Fruit fly (Drosophila melanogaster) whole organism, pupa: ENCODE data around the gene CG14780.

Experiments
- CG10348 ChIP-seq: fragments of 200-800 bp; sonication (Bioruptor generic); IDR thresholded peaks from 2 replicates; pipeline ENCODE4 v1.3.6; 2022; ENCODE audit warnings: missing biosample characterization, missing genetic modification characterization
- CG12605 ChIP-seq: fragments of 200-800 bp; sonication (Bioruptor generic); IDR thresholded peaks from 2 replicates; pipeline ENCODE4 v1.3.6; 2022; ENCODE audit warnings: missing biosample characterization, missing genetic modification characterization
- CG13204 ChIP-seq: fragments of 200-800 bp; sonication (Bioruptor generic); optimal IDR thresholded peaks from 2 replicates; lab custom pipeline; 2018; ENCODE audit warnings: missing biosample characterization, mild to moderate bottlenecking, missing genetic modification characterization, moderate library complexity
- CG14655 ChIP-seq: fragments of 200-800 bp; sonication (Bioruptor generic); optimal IDR thresholded peaks from 3 replicates; lab custom pipeline; 2017; ENCODE audit warnings: mild to moderate bottlenecking, missing biosample characterization, missing genetic modification reagents, missing genetic modification characterization
- CG15710 ChIP-seq: fragments of 200-800 bp; sonication (Bioruptor generic); optimal IDR thresholded peaks from 2 replicates; lab custom pipeline; 2018; ENCODE audit warnings: missing biosample characterization, mild to moderate bottlenecking, missing genetic modification characterization, moderate library complexity
- CG17806 ChIP-seq: fragments of 200-800 bp; sonication (Bioruptor generic); optimal IDR thresholded peaks from 2 replicates; lab custom pipeline; 2018; ENCODE audit warnings: missing biosample characterization, mild to moderate bottlenecking, missing genetic modification characterization, moderate library complexity
- CG32121 ChIP-seq: fragments of 200-800 bp; sonication (Bioruptor generic); IDR thresholded peaks from 2 replicates; pipeline ENCODE4 v1.3.6; 2022; ENCODE audit warnings: missing biosample characterization, missing genetic modification characterization
- CG34367 ChIP-seq: fragments of 200-800 bp; sonication (Bioruptor generic); optimal IDR thresholded peaks from 2 replicates; lab custom pipeline; 2018; ENCODE audit warnings: missing biosample characterization, mild to moderate bottlenecking, missing genetic modification characterization
- CG4496 ChIP-seq: fragments of 200-800 bp; sonication (Bioruptor generic); IDR thresholded peaks from 3 replicates; pipeline ENCODE4 v1.3.6; 2022; ENCODE audit warnings: missing biosample characterization, missing genetic modification characterization
- CG8159 ChIP-seq: fragments of 200-800 bp; sonication (Bioruptor generic); optimal IDR thresholded peaks from 3 replicates; lab custom pipeline; 2018; ENCODE audit warnings: missing biosample characterization, mild to moderate bottlenecking, missing genetic modification characterization, moderate library complexity
- CG8301 ChIP-seq: fragments of 200-800 bp; sonication (Bioruptor generic); optimal IDR thresholded peaks from 2 replicates; lab custom pipeline; 2018; ENCODE audit warnings: missing biosample characterization, mild to moderate bottlenecking, missing genetic modification characterization
- CG9948 ChIP-seq: fragments of 200-800 bp; sonication (Bioruptor generic); optimal IDR thresholded peaks from 2 replicates; lab custom pipeline; 2018; ENCODE audit warnings: missing biosample characterization, mild to moderate bottlenecking, missing genetic modification characterization, moderate library complexity
- D1 ChIP-seq: fragments of 200-800 bp; sonication (Bioruptor generic); optimal IDR thresholded peaks from 2 replicates; lab custom pipeline; 2018; ENCODE audit warnings: missing biosample characterization, mild to moderate bottlenecking, missing genetic modification characterization, moderate library complexity
- EcR ChIP-seq: fragments of 200-800 bp; sonication (Bioruptor generic); optimal IDR thresholded peaks from 3 replicates; lab custom pipeline; 2019; ENCODE audit warnings: missing biosample characterization, missing genetic modification characterization, mild to moderate bottlenecking, moderate library complexity, missing genetic modification reagents
- Ets98B ChIP-seq: fragments of 200-800 bp; sonication (Bioruptor generic); IDR thresholded peaks from 2 replicates; pipeline ENCODE4 v1.3.6; 2022; ENCODE audit warnings: missing biosample characterization, missing genetic modification characterization
- Pif1A ChIP-seq: fragments of 200-800 bp; sonication (Bioruptor generic); optimal IDR thresholded peaks from 3 replicates; lab custom pipeline; 2016; ENCODE audit warnings: missing biosample characterization, missing genetic modification characterization
- Pif1B ChIP-seq: fragments of 200-800 bp; sonication (Bioruptor generic); optimal IDR thresholded peaks from 3 replicates; lab custom pipeline; 2016; ENCODE audit warnings: missing biosample characterization, missing genetic modification characterization
- Snoo ChIP-seq: fragments of 200-800 bp; sonication (Bioruptor generic); optimal IDR thresholded peaks from 3 replicates; lab custom pipeline; 2017; ENCODE audit warnings: missing biosample characterization, mild to moderate bottlenecking, missing genetic modification characterization, inconsistent platforms
- fd96Ca ChIP-seq: fragments of 200-800 bp; sonication (Bioruptor generic); IDR thresholded peaks from 3 replicates; pipeline ENCODE4 v1.3.6; 2022; ENCODE audit warnings: missing biosample characterization, missing genetic modification characterization
- gl ChIP-seq: fragments of 200-800 bp; sonication (Bioruptor generic); optimal IDR thresholded peaks from 2 replicates; lab custom pipeline; 2018; ENCODE audit warnings: missing biosample characterization, mild to moderate bottlenecking, missing genetic modification characterization
- rn ChIP-seq: fragments of 200-800 bp; sonication (Bioruptor generic); IDR thresholded peaks from 2 replicates; pipeline ENCODE4 v1.3.6; 2022; ENCODE audit warnings: missing biosample characterization, missing genetic modification characterization

The CG14780 gene

dm6 chrX:1476436-1476835, 4.1 kb downstream of the CG14780 start:
- TF ChIP-seq CG12605 (GFP tag; lab: Robert Waterston, UW) (peak; percentile 56; the same call in 1 of the 2 replicates), CG13204 (GFP tag; lab: Kevin White, UChicago) (no peak)

- TF ChIP-seq CG15710 (tag; lab: Kevin White, UChicago) (no peak), Snoo (tag; lab: Kevin White, UChicago) (no peak), CG8301 (tag; lab: Kevin White, UChicago) (no peak), Ets98B (GFP tag; lab: Robert Waterston, UW) (peak; percentile 21), CG13204 (GFP tag; lab: Kevin White, UChicago) (no peak), CG4496 (GFP tag; lab: Robert Waterston, UW) (0 out of 3 replicates have a peak, but pooled peaks have one; percentile 37)
- TF ChIP-seq, all 21 proteins: peak for 2
Observed at dm6 chrX:1476848-1477247, 4.5 kb downstream of the CG14780 start, which contains the start of the genes Rab27 and mei-38. Gene Rab27, minus strand, starts transcription at chrX:1476974. Gene mei-38, plus strand, starts transcription at chrX:1477063.

dm6 chrX:1478276-1479122, 6.2 kb downstream of the CG14780 start, which contains the start of gene rush:
Gene rush, plus strand, starts transcription at chrX:1478552.
- TF ChIP-seq Ets98B (GFP tag; lab: Robert Waterston, UW) (no peak; the same call in 1 of the 2 replicates), gl (tag; lab: Kevin White, UChicago) (no peak), CG4496 (GFP tag; lab: Robert Waterston, UW) (peak; percentile 60), Pif1B (GFP tag; lab: Kevin White, UChicago) (no peak), CG32121 (GFP tag; lab: Robert Waterston, UW) (no peak; the same call in 1 of the 2 replicates), EcR (GFP tag; lab: Kevin White, UChicago) (no peak), Pif1A (GFP tag; lab: Kevin White, UChicago) (no peak), CG17806 (tag; lab: Kevin White, UChicago) (no peak), CG13204 (GFP tag; lab: Kevin White, UChicago) (no peak), fd96Ca (GFP tag; lab: Robert Waterston, UW) (peak; percentile 28; the same call in 1 of the 3 replicates), CG8301 (tag; lab: Kevin White, UChicago) (no peak), D1 (tag; lab: Kevin White, UChicago) (no peak), CG12605 (GFP tag; lab: Robert Waterston, UW) (no peak), CG15710 (tag; lab: Kevin White, UChicago) (no peak), CG10348 (GFP tag; lab: Robert Waterston, UW) (no peak), CG34367 (tag; lab: Kevin White, UChicago) (no peak), CG14655 (no peak), CG8159 (peak; percentile 16), Snoo (tag; lab: Kevin White, UChicago) (no peak), CG9948 (no peak), rn (no peak)

dm6 chrX:1480426-1480825, 8.1 kb downstream of the CG14780 start:
- TF ChIP-seq CG32121 (GFP tag; lab: Robert Waterston, UW) = no peak

dm6 chrX:1482840-1483518, 10.7 kb downstream of the CG14780 start, which contains the start of the genes sta and inc:
Gene sta, minus strand, starts transcription at chrX:1483413.
Gene inc, plus strand, starts transcription at chrX:1483479.
- peak; percentile 38 for TF ChIP-seq CG15710 (tag; lab: Kevin White, UChicago)
- peak; percentile 16 for TF ChIP-seq CG8301 (tag; lab: Kevin White, UChicago)
- no peak for TF ChIP-seq CG17806 (tag; lab: Kevin White, UChicago)
- TF ChIP-seq CG32121 (GFP tag; lab: Robert Waterston, UW) = no peak
- TF ChIP-seq EcR (GFP tag; lab: Kevin White, UChicago) = no peak
- TF ChIP-seq Pif1A (GFP tag; lab: Kevin White, UChicago) = peak; percentile 30
- TF ChIP-seq CG14655 = no peak
- peak; percentile 41 for TF ChIP-seq CG13204 (GFP tag; lab: Kevin White, UChicago)
- TF ChIP-seq gl (tag; lab: Kevin White, UChicago) = peak; percentile 41
- no peak for TF ChIP-seq Pif1B (GFP tag; lab: Kevin White, UChicago)
- peak; percentile 40; the same call in 1 of the 2 replicates for TF ChIP-seq Ets98B (GFP tag; lab: Robert Waterston, UW)
- peak; percentile 44 for TF ChIP-seq CG34367 (tag; lab: Kevin White, UChicago)
- no peak for TF ChIP-seq rn
- peak; percentile 51; the same call in 1 of the 3 replicates for TF ChIP-seq fd96Ca (GFP tag; lab: Robert Waterston, UW)
- TF ChIP-seq D1 (tag; lab: Kevin White, UChicago) = no peak
- peak; percentile 46 for TF ChIP-seq CG12605 (GFP tag; lab: Robert Waterston, UW)
- TF ChIP-seq Snoo (tag; lab: Kevin White, UChicago) = peak; percentile 77
- peak; percentile 21 for TF ChIP-seq CG9948
- TF ChIP-seq CG10348 (GFP tag; lab: Robert Waterston, UW) = no peak
- peak; percentile 69 for TF ChIP-seq CG4496 (GFP tag; lab: Robert Waterston, UW)
- peak; percentile 43 for TF ChIP-seq CG8159
- TF ChIP-seq, all 21 proteins: peak for 13
